Worm (Caenorhabditis elegans) whole organism, late embryonic: ENCODE measurements around the gene ZK1320.9.

Experiments used
- F13H6.1 ChIP-seq: sonication (generic microtip); optimal IDR thresholded peaks from 2 replicates; lab custom pipeline; 2016; ENCODE audit warnings: missing genetic modification characterization, missing compliant biosample characterization
- hlh-30 ChIP-seq: sonication (generic microtip); optimal IDR thresholded peaks from 2 replicates; lab custom pipeline; 2017; ENCODE audit warnings: antibody characterized with exemption, missing genetic modification characterization, missing compliant biosample characterization; ENCODE audit not compliant: insufficient read depth

DNA sequence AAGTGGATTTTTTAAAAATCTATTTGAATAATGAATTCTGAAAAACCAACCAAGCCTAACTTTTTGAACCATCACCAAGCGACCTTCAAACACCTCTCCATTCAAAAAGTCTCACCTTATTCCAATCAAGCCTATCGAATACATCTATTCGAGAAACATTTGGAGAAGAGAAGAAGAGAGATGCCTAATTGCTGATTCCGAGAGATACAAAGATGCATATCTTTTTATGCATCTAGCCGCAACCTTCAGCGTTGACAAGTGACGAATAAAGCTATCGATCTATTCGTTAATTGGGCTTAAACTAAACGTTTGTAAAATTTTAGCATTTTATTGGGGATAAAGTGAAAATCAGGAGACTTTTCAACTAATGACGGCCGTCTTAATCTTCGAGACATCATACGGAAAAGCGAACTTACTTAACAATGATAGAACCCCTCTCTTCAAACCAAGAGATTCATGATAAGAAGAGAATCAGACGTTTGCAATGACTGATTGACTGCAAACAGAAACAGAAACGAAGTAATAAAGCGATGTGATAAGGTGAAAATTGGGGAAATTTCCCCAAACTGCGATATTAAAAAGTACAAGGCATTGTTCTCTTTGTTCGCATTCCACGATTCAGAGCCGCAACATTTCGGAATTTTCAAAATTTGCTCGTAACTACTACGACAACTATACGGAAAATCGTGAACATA is 41.4 kb downstream of the ZK1320.9 start:
- TF ChIP-seq F13H6.1 (tag; lab: Kevin White, UChicago) (no peak), hlh-30 (tag; lab: Kevin White, UChicago) (no peak)
